Fruit fly (Drosophila melanogaster) Kc167 (cell line): ENCODE measurements around the gene Grx1.

Source experiments
- Myc ChIP-seq: fragments of >200 bp; optimal IDR thresholded peaks from 2 replicates; lab custom pipeline; 2017; ENCODE audit warnings: missing external identifiers
- Sin3A ChIP-seq: fragments of >200 bp; optimal IDR thresholded peaks from 2 replicates; lab custom pipeline; 2018; ENCODE audit warnings: missing external identifiers
- h ChIP-seq: fragments of >200 bp; optimal IDR thresholded peaks from 3 replicates; lab custom pipeline; 2018; ENCODE audit warnings: missing external identifiers
- insv ChIP-seq: fragments of >200 bp; optimal IDR thresholded peaks from 3 replicates; lab custom pipeline; 2018; ENCODE audit warnings: missing external identifiers
- psq ChIP-seq: fragments of >200 bp; optimal IDR thresholded peaks from 2 replicates; lab custom pipeline; 2017; ENCODE audit warnings: missing external identifiers
- ttk ChIP-seq: sonication (Bioruptor generic); optimal IDR thresholded peaks from 2 replicates; lab custom pipeline; 2017; ENCODE audit warnings: missing external identifiers

Gene Grx1

DNA sequence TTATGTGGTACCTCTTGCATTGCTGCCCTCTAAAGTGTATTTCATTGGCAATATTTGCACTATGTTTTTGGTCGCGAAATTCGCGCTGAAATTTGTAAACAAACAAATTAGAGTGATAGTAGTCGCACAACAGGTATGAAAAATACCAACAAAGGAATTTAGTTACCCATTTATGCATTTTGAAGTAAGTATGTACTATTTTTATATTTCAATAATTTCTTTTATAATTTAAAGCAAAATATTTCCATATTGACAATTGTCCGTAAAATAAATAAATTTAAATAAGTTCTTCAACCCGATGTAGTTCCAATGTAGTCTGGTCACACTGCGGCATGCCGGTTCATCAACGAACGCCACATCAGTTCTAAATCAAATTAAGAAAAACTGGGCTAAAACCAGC lies 3.4 kb downstream of the Grx1 start, which contains the start of the genes Rad9 and Uggt:
Gene Rad9, minus strand, starts transcription at position 114 of the 400 bp plus-strand sequence.
Gene Uggt, plus strand, starts transcription at position 308 of the 400 bp plus-strand sequence.
- TF ChIP-seq Myc (lab: Kevin White, UChicago) (no peak), Sin3A (no peak), h (lab: Kevin White, UChicago) (no peak), psq (lab: Kevin White, UChicago) (no peak), insv (no peak), ttk (lab: Kevin White, UChicago) (no peak)

DNA sequence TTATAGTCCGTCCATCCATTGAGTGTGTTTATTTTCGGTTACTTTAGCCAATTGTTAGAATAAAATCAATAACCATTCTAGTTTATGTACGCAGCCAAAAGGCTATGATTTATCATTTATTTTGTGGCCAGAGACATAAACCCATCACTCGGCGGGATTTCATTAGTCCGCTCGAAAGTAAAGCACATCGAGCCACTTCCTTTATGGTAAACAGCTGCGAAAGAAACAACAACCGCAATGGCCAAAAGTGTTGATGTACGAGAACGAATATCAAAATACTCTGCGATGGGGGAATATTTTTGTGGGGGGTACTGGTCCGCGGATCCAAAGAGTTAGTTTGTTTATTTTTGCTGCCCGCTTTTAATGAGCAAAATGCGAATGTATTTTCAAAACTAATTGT lies 12.6 kb downstream of the Grx1 start:
- TF ChIP-seq Myc (lab: Kevin White, UChicago) (no peak), h (lab: Kevin White, UChicago) (no peak), ttk (lab: Kevin White, UChicago) (no peak), psq (lab: Kevin White, UChicago) (no peak), insv (no peak), Sin3A (no peak)

DNA sequence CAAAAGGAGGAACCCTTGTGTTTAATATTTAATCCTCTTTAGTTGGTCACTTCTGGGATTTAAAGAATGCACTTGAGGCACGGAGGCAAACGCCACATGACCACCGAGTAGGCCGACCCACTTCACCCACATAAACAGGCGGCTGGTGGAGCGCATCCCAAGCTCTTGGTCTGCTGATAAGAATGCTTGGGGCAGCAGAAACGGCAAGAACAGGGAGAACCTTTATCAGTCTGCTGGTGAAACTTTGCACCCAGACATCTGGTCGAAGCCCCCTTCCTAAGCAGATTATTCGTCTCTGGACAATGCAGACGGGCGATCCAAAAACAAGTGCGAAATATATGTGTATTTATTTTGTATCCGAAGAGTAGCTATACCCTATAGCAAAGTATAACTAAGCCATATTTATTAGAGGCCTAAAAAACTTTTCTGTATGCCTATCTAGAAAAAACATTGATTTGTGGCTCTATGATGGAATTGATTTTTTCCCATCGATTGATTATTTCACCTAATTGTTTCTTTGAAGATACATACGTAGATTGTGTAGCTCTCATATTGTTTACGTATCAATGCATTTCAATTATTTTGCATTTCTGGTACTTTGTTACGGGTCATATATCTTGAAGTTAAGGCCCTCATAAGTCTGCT lies 20.3 kb downstream of the Grx1 start:
- no peak for TF ChIP-seq h (lab: Kevin White, UChicago)
- no peak for TF ChIP-seq ttk (lab: Kevin White, UChicago)
- TF ChIP-seq Sin3A, result no peak
- no peak for TF ChIP-seq psq (lab: Kevin White, UChicago)

DNA sequence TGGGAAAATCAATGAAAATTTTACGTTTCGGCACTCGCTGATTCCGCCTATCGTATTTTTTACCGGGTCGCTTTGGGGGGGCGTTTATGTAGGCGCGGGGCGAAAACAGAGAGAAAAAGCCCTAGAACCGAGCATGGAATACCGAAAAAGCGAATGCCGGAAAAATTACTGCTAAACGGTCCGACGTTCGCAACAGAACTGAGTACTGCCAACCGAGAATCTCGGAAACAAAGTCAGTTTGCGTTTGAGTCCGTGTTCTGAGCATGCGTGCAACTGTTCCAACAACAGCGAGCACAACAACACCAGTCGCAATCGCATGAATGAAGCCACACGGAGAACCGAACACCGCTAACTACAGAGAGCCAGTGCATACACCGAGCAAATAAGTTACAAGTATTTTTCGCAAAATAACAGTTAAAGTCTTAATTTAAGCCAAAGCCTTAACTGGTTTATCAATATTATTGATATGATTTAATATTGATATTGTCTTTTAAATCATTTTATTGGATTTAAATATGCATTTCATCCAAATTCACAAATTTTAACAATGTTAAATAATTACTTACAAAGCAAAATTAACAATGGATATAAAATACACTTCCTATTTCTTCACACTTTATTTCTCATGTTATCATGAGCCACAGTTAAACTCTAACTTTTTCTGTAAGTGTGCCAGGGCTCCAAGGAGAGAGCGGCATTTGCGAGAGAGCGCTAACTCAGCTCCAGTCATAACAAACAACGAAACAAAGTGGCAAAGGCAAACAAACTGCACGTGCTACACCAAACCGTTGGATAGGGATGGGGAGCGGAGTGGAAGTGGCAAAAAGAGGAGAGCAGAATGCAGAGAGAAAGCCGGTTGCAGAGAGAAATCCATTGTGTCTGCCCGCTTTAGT lies 21.5 kb downstream of the Grx1 start, which contains the start of gene CG3961:
Gene CG3961, minus strand, starts transcription at position 201 of the 893 bp plus-strand sequence.
- TF ChIP-seq Myc (lab: Kevin White, UChicago), result no peak
- TF ChIP-seq ttk (lab: Kevin White, UChicago), result no peak
- no peak for TF ChIP-seq insv

DNA sequence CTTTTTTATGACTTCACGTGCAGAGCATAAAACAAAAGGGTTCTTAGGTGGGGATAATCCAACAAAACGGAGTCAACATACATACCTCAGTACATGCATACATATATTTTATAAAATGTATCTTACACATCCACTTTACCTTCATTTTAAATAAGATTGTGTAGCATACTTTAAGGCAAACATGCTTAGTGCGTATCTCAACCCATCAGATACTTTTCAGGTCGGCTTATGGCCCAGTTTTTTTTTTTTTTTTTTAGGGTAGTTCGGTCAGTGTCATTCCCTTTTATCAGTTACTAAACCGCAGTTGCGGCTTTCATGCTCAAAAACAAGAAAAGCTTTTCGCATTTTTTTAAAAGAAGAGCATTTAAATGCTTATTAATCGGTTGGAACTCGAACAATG lies 23.0 kb downstream of the Grx1 start, which contains the start of gene NijB:
Gene NijB, plus strand, starts transcription at position 398 of the 400 bp plus-strand sequence.
- TF ChIP-seq ttk (lab: Kevin White, UChicago) (no peak), insv (no peak), h (lab: Kevin White, UChicago) (no peak), psq (lab: Kevin White, UChicago) (no peak), Myc (lab: Kevin White, UChicago) (no peak), Sin3A (no peak)

DNA sequence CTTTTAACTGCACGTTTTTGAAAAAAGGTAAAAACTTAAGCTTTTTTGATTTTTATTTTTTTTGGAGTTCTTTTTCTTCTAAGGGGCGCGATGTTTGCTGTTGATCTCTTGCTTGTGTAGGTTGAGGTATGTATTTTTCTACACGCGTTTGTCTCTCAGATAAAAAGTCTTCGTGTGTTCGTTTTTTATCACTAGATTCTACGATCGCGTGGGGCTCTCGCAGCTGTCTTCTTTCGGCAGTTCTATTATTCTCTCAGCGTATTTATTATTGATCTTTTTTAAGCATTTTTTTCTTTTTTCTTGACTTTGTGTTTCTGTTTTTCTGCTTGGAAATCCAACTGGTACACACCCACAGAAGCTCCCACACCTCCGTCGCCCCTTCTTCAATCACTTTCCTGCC lies 26.0 kb downstream of the Grx1 start:
- TF ChIP-seq psq (lab: Kevin White, UChicago) (no peak), ttk (lab: Kevin White, UChicago) (no peak), Sin3A (no peak), h (lab: Kevin White, UChicago) (no peak), Myc (lab: Kevin White, UChicago) (no peak), insv (no peak)

DNA sequence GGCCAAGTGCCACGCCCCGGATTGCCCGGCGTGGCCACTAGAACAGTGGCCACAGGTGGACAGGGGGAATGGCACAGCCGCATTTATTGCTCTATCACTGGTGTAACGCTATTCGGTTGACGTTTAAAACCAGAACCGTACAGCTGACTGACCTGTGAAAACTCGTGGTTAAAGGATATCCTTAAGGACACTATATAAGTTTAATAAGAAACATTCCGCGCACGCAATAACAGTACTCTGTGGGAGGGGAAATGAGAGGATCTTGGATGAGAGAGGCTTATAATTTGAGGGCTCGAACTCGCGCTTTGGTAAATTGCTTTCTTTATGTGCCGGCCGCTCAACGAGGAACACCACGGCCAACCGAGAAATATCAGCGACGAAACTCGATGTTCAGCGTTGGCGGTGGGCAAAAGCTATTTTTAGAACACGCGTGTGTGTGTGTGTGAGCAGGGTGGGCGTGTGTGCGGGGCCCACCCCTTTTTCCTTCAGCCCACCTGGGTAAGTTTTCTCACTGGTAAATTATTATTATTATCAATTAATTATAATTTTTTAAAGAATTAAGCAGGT lies 27.4 kb downstream of the Grx1 start:
- TF ChIP-seq psq (lab: Kevin White, UChicago), result no peak

DNA sequence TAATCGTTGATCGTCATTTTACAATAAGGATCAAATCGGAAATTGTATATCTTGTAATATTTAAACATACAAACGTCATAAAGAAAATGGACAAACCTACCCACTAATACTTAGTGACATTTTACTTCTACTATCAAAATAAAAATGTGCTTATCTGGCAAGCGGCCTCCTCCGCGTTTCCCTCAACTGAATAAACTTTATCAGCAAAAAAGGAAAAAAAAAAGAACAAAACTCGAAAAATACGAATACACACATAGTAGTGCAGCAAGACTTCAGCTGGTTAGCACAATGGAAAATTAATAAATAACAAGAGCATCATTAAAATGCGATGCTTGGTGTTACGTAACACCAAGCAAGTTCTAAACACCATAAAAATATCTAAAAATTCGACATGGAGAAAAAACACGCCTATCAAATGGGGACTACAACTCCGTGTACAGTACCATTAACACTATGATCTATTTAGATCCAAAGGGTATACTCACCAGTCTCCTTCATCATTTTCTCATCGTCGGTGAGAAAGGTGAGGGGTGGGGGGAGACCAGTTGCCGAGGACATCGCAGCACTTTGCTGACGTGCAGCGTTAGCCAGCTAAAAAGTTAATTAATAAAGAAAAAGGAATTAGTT lies 28.5 kb downstream of the Grx1 start:
- TF ChIP-seq Myc (lab: Kevin White, UChicago) (no peak), psq (lab: Kevin White, UChicago) (no peak), Sin3A (no peak), insv (no peak), ttk (lab: Kevin White, UChicago) (no peak)

DNA sequence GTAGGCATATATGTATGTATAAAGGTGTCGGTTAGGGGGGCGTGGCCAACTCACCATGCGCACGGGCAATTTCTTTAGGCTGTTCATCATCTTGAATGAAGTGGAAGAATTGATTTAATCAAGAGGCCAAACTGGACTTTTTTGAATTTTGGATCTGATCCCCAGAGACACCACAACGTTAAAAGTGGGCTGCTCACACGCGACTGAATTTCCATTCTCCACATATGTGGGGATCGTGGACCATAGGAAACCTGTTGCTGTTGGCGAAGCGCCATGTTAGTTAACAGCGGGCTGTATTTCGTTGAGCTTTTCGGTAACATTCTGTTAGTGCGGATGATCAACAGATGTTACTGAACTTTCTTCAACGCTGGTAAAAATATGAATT lies 29.0 kb downstream of the Grx1 start, which contains the start of gene CG3902:
Gene CG3902, minus strand, starts transcription at position 208 of the 385 bp plus-strand sequence.
- TF ChIP-seq insv (no peak), Sin3A (no peak), Myc (lab: Kevin White, UChicago) (no peak), ttk (lab: Kevin White, UChicago) (no peak)

DNA sequence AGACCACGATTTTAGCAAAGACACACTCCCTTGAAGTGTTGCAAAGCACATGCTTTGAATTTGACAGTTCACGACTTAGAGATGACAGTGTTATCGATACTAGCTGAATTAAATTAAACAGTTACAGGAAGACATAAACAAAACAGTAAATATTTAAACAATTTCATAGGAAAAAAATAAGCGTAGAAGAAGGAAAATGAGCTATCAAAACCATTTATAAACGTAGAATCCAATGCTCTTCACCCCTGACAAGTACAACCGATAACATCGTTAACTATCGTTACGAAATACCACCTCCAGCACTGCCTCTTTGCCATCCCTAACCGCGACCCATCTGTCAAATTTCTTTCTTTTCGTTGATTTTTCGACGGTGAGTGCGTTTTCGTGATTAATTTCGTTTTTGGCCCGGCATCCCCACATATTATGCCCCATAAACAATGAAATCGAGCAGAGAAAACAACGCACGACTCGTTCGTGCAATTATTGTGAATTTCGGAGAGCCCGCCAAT lies 29.8 kb downstream of the Grx1 start, which contains the start of gene RpL26:
Gene RpL26, plus strand, starts transcription at position 106 of the 509 bp plus-strand sequence.
- TF ChIP-seq h (lab: Kevin White, UChicago) (no peak), Myc (lab: Kevin White, UChicago) (no peak), Sin3A (no peak), ttk (lab: Kevin White, UChicago) (no peak), insv (no peak), psq (lab: Kevin White, UChicago) (no peak)

DNA sequence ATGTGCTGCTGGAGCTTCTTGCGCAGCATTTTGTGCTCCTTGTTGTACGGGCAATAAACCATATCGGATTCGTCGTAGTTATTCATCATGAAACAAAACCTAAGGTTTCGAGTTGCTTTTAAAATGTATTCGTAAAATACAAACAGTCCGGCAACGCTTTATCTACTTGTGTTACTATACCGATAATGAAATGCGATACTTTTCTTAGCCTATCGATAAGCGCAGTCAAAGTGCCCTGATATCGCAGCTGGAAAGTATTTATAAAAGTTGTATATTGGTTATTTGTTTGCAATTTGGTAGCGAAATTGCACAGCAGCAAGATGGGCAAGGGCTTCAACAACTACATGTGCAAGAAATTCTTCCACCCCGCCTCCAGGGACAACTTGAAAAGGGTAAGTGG lies 32.4 kb downstream of the Grx1 start, which contains the start of the genes arx and CG6843:
Gene arx, minus strand, starts transcription at position 144 of the 400 bp plus-strand sequence.
Gene CG6843, plus strand, starts transcription at position 184 of the 400 bp plus-strand sequence.
- TF ChIP-seq ttk (lab: Kevin White, UChicago), result no peak
- no peak for TF ChIP-seq Myc (lab: Kevin White, UChicago)
- no peak for TF ChIP-seq psq (lab: Kevin White, UChicago)
